Fruit fly (Drosophila melanogaster): Measurements from ENCODE around the gene Snmp1.
A peak's percentile ranks its signal among the peaks of the same experiment; 100 is the strongest.

The Snmp1 gene

DNA sequence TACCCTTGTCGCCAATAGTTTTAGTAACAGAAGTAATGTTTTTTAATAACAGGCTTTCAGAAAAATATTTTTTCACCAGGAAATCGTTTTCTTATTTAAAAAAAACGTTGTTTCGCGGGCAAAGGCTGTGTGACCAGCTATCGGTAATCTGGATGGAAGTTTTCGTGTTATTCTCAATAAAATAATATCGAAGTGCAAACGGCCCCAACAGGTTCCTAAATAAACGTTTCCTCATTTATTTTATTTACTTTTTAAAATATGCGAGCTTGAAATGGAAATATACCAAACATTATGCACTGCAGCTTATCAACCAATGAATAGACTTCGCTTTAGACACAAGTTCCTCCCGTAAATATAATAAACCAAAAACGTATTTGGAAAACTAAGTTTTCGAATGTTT is 38.0 kb downstream of the Snmp1 start, which contains the start of gene Ice2 (continued):
- TF ChIP-seq CG4328 (GFP tag; optimal IDR thresholded peaks at IDR 0.05) (no peak), Mes4 (GFP tag; optimal IDR thresholded peaks at IDR 0.05) (no peak), Dll (GFP tag; IDR thresholded peaks at IDR 0.05; ENCODE audit: partially characterized antibody) (peak; percentile 42; the same call in 1 of the 4 replicates), zen (tag; optimal IDR thresholded peaks at IDR 0.05) (no peak), CrebB (tag; optimal IDR thresholded peaks at IDR 0.05) (no peak), Max (GFP tag; optimal IDR thresholded peaks at IDR 0.05) (no peak), CG8765 (GFP tag; IDR thresholded peaks at IDR 0.05) (no peak), Hr39 (optimal IDR thresholded peaks at IDR 0.05) (no peak), cwo (GFP tag; optimal IDR thresholded peaks at IDR 0.05) (no peak), Antp (GFP tag; optimal IDR thresholded peaks at IDR 0.05) (no peak), CG9609 (GFP tag; optimal IDR thresholded peaks at IDR 0.05) (no peak), HmgZ (tag; optimal IDR thresholded peaks at IDR 0.05) (no peak), CG12236 (GFP tag; optimal IDR thresholded peaks at IDR 0.05) (no peak), fd102C (GFP tag; optimal IDR thresholded peaks at IDR 0.05) (no peak), fd96Cb (tag; optimal IDR thresholded peaks at IDR 0.05) (no peak), CG8388 (GFP tag; optimal IDR thresholded peaks at IDR 0.05) (no peak), Oli (tag; optimal IDR thresholded peaks at IDR 0.05) (no peak), repo (GFP tag; optimal IDR thresholded peaks at IDR 0.05) (no peak), Oaz (GFP tag; IDR thresholded peaks at IDR 0.05) (no peak), pum (GFP tag; optimal IDR thresholded peaks at IDR 0.05) (no peak), sug (tag; optimal IDR thresholded peaks at IDR 0.05) (peak; percentile 21), croc (GFP tag; conservative IDR thresholded peaks at IDR 0.05) (no peak), exex (tag; optimal IDR thresholded peaks at IDR 0.05) (no peak), cad (GFP tag; optimal IDR thresholded peaks at IDR 0.05) (no peak), chn (GFP tag; optimal IDR thresholded peaks at IDR 0.05) (no peak), corto (GFP tag; optimal IDR thresholded peaks at IDR 0.05) (no peak), CG11696 (GFP tag; IDR thresholded peaks at IDR 0.05) (no peak), HmgD (GFP tag; optimal IDR thresholded peaks at IDR 0.05) (no peak), odd (GFP tag; optimal IDR thresholded peaks at IDR 0.05) (no peak), CG30020 (tag; optimal IDR thresholded peaks at IDR 0.05) (peak; percentile 38), Lpt (GFP tag; optimal IDR thresholded peaks at IDR 0.05) (no peak), Lim3 (GFP tag; IDR thresholded peaks at IDR 0.05) (no peak), Mrtf (GFP tag; IDR thresholded peaks at IDR 0.05) (no peak), CG34376 (GFP tag; optimal IDR thresholded peaks at IDR 0.05) (no peak), CG4820 (GFP tag; optimal IDR thresholded peaks at IDR 0.05) (no peak), tup (GFP tag; optimal IDR thresholded peaks at IDR 0.05) (no peak), CG13296 (GFP tag; optimal IDR thresholded peaks at IDR 0.05) (no peak), mld (GFP tag; IDR thresholded peaks at IDR 0.05; ENCODE audit: partially characterized antibody) (no peak), stwl (tag; optimal IDR thresholded peaks at IDR 0.05) (peak; percentile 42), NC2α (GFP tag; optimal IDR thresholded peaks at IDR 0.05) (no peak), ATbp (GFP tag; optimal IDR thresholded peaks at IDR 0.05) (no peak), CoRest (tag; optimal IDR thresholded peaks at IDR 0.05) (peak; percentile 16), CG12104 (GFP tag; optimal IDR thresholded peaks at IDR 0.05) (no peak), grau (tag; optimal IDR thresholded peaks at IDR 0.05) (no peak), HLHmδ (GFP tag; optimal IDR thresholded peaks at IDR 0.05) (no peak), PHDP (tag; optimal IDR thresholded peaks at IDR 0.05) (peak; percentile 10), maf-S (GFP tag; optimal IDR thresholded peaks at IDR 0.05) (no peak), CG11504 (tag; optimal IDR thresholded peaks at IDR 0.05) (no peak), esg (GFP tag; conservative IDR thresholded peaks at IDR 0.05) (no peak), Trl (optimal IDR thresholded peaks at IDR 0.05) (no peak), Trl (GFP tag; optimal IDR thresholded peaks at IDR 0.05) (no peak), CG13424 (tag; optimal IDR thresholded peaks at IDR 0.05) (peak; percentile 41), kah (GFP tag; optimal IDR thresholded peaks at IDR 0.05) (no peak)
